Worm (Caenorhabditis elegans) whole organism, midembryonic: Measurements from ENCODE around the gene tmem-132.

Experiments used
- T22C8.4 ChIP-seq: fragments of 200-800 bp; sonication (Bioruptor generic); IDR thresholded peaks from 2 replicates; pipeline ENCODE4 v1.3.6; 2022; ENCODE audit warnings: missing genetic modification characterization, missing compliant biosample characterization
- cog-1 ChIP-seq: sonication (generic microtip); optimal IDR thresholded peaks from 2 replicates; lab custom pipeline; 2016; ENCODE audit warnings: missing genetic modification characterization, missing compliant biosample characterization
- flt-1 ChIP-seq: fragments of 200-800 bp; sonication (Bioruptor generic); IDR thresholded peaks from 2 replicates; pipeline ENCODE4 v1.3.6; 2022; ENCODE audit warnings: missing genetic modification characterization, missing compliant biosample characterization
- klf-2 ChIP-seq: fragments of 200-800 bp; sonication (Bioruptor generic); conservative IDR thresholded peaks from 2 replicates; pipeline ENCODE4 v1.3.6; 2022; ENCODE audit warnings: missing genetic modification reagents, missing genetic modification characterization, missing compliant biosample characterization
- med-1 ChIP-seq: sonication (generic microtip); optimal IDR thresholded peaks from 2 replicates; lab custom pipeline; 2017; ENCODE audit warnings: missing genetic modification characterization, mild to moderate bottlenecking, missing compliant biosample characterization, antibody characterized with exemption, missing genetic modification reagents; ENCODE audit not compliant: insufficient read depth
- ref-1 ChIP-seq: fragments of 200-800 bp; sonication (Bioruptor generic); conservative IDR thresholded peaks from 2 replicates; pipeline ENCODE4 v1.3.6; 2022; ENCODE audit warnings: missing genetic modification reagents, missing genetic modification characterization, missing compliant biosample characterization
- tab-1 ChIP-seq: fragments of 200-800 bp; sonication (Bioruptor generic); IDR thresholded peaks from 2 replicates; pipeline ENCODE4 v1.3.6; 2022; ENCODE audit warnings: missing genetic modification characterization, missing compliant biosample characterization
- ztf-23 ChIP-seq: fragments of 200-800 bp; sonication (Bioruptor generic); IDR thresholded peaks from 2 replicates; pipeline ENCODE4 v1.3.6; 2022; ENCODE audit warnings: missing genetic modification reagents, missing genetic modification characterization, missing compliant biosample characterization
- ztf-29 ChIP-seq: fragments of 200-800 bp; sonication (Bioruptor generic); IDR thresholded peaks from 2 replicates; pipeline ENCODE4 v1.3.6; 2022; ENCODE audit warnings: missing genetic modification reagents, missing genetic modification characterization, missing compliant biosample characterization

DNA sequence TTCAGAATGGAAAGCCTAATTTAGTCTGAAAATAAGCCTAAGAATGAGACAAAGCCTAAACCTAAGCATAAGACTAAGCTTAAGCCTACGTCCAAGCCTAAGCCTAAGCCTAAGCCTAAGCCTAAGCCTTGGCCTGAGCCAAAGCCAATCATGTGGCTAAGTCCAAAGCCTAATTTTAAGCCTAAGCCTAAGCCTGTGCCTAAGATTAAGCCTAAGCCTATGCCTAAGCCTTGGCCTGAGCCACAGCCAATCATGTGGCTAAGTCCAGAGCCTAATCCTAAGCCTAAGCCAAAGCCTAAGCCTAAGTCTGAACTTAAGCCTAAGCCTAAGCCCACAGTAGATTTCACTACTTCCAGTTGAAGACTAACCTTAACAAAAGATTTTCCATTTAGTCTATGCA is 41.1 kb upstream of the tmem-132 start:
- TF ChIP-seq flt-1 (GFP tag; lab: Robert Waterston, UW) (no peak), T22C8.4 (no peak), ztf-29 (GFP tag; lab: Robert Waterston, UW) (no peak), ref-1 (GFP tag; lab: Robert Waterston, UW) (no peak), tab-1 (GFP tag; lab: Robert Waterston, UW) (no peak), cog-1 (tag; lab: Kevin White, UChicago) (no peak), ztf-23 (GFP tag; lab: Robert Waterston, UW) (no peak), med-1 (GFP tag; lab: Kevin White, UChicago) (no peak), klf-2 (GFP tag; lab: Robert Waterston, UW) (no peak)
